Fruit fly (Drosophila melanogaster) whole organism, pupa: ENCODE data around the gene daed.
A peak's percentile ranks its signal among the peaks of the same experiment; 100 is the strongest.

Experiments used
- CG10348 ChIP-seq: fragments of 200-800 bp; sonication (Bioruptor generic); IDR thresholded peaks from 2 replicates; pipeline ENCODE4 v1.3.6; 2022; ENCODE audit warnings: missing biosample characterization, missing genetic modification characterization
- CG12605 ChIP-seq: fragments of 200-800 bp; sonication (Bioruptor generic); IDR thresholded peaks from 2 replicates; pipeline ENCODE4 v1.3.6; 2022; ENCODE audit warnings: missing biosample characterization, missing genetic modification characterization
- CG13204 ChIP-seq: fragments of 200-800 bp; sonication (Bioruptor generic); optimal IDR thresholded peaks from 2 replicates; lab custom pipeline; 2018; ENCODE audit warnings: missing biosample characterization, mild to moderate bottlenecking, missing genetic modification characterization, moderate library complexity
- CG14655 ChIP-seq: fragments of 200-800 bp; sonication (Bioruptor generic); optimal IDR thresholded peaks from 3 replicates; lab custom pipeline; 2017; ENCODE audit warnings: mild to moderate bottlenecking, missing biosample characterization, missing genetic modification reagents, missing genetic modification characterization
- CG15710 ChIP-seq: fragments of 200-800 bp; sonication (Bioruptor generic); optimal IDR thresholded peaks from 2 replicates; lab custom pipeline; 2018; ENCODE audit warnings: missing biosample characterization, mild to moderate bottlenecking, missing genetic modification characterization, moderate library complexity
- CG17806 ChIP-seq: fragments of 200-800 bp; sonication (Bioruptor generic); optimal IDR thresholded peaks from 2 replicates; lab custom pipeline; 2018; ENCODE audit warnings: missing biosample characterization, mild to moderate bottlenecking, missing genetic modification characterization, moderate library complexity
- CG32121 ChIP-seq: fragments of 200-800 bp; sonication (Bioruptor generic); IDR thresholded peaks from 2 replicates; pipeline ENCODE4 v1.3.6; 2022; ENCODE audit warnings: missing biosample characterization, missing genetic modification characterization
- CG34367 ChIP-seq: fragments of 200-800 bp; sonication (Bioruptor generic); optimal IDR thresholded peaks from 2 replicates; lab custom pipeline; 2018; ENCODE audit warnings: missing biosample characterization, mild to moderate bottlenecking, missing genetic modification characterization
- CG4496 ChIP-seq: fragments of 200-800 bp; sonication (Bioruptor generic); IDR thresholded peaks from 3 replicates; pipeline ENCODE4 v1.3.6; 2022; ENCODE audit warnings: missing biosample characterization, missing genetic modification characterization
- CG8159 ChIP-seq: fragments of 200-800 bp; sonication (Bioruptor generic); optimal IDR thresholded peaks from 3 replicates; lab custom pipeline; 2018; ENCODE audit warnings: missing biosample characterization, mild to moderate bottlenecking, missing genetic modification characterization, moderate library complexity
- CG8301 ChIP-seq: fragments of 200-800 bp; sonication (Bioruptor generic); optimal IDR thresholded peaks from 2 replicates; lab custom pipeline; 2018; ENCODE audit warnings: missing biosample characterization, mild to moderate bottlenecking, missing genetic modification characterization
- CG9948 ChIP-seq: fragments of 200-800 bp; sonication (Bioruptor generic); optimal IDR thresholded peaks from 2 replicates; lab custom pipeline; 2018; ENCODE audit warnings: missing biosample characterization, mild to moderate bottlenecking, missing genetic modification characterization, moderate library complexity
- D1 ChIP-seq: fragments of 200-800 bp; sonication (Bioruptor generic); optimal IDR thresholded peaks from 2 replicates; lab custom pipeline; 2018; ENCODE audit warnings: missing biosample characterization, mild to moderate bottlenecking, missing genetic modification characterization, moderate library complexity
- EcR ChIP-seq: fragments of 200-800 bp; sonication (Bioruptor generic); optimal IDR thresholded peaks from 3 replicates; lab custom pipeline; 2019; ENCODE audit warnings: missing biosample characterization, missing genetic modification characterization, mild to moderate bottlenecking, moderate library complexity, missing genetic modification reagents
- Ets98B ChIP-seq: fragments of 200-800 bp; sonication (Bioruptor generic); IDR thresholded peaks from 2 replicates; pipeline ENCODE4 v1.3.6; 2022; ENCODE audit warnings: missing biosample characterization, missing genetic modification characterization
- Pif1A ChIP-seq: fragments of 200-800 bp; sonication (Bioruptor generic); optimal IDR thresholded peaks from 3 replicates; lab custom pipeline; 2016; ENCODE audit warnings: missing biosample characterization, missing genetic modification characterization
- Pif1B ChIP-seq: fragments of 200-800 bp; sonication (Bioruptor generic); optimal IDR thresholded peaks from 3 replicates; lab custom pipeline; 2016; ENCODE audit warnings: missing biosample characterization, missing genetic modification characterization
- Snoo ChIP-seq: fragments of 200-800 bp; sonication (Bioruptor generic); optimal IDR thresholded peaks from 3 replicates; lab custom pipeline; 2017; ENCODE audit warnings: missing biosample characterization, mild to moderate bottlenecking, missing genetic modification characterization, inconsistent platforms
- fd96Ca ChIP-seq: fragments of 200-800 bp; sonication (Bioruptor generic); IDR thresholded peaks from 3 replicates; pipeline ENCODE4 v1.3.6; 2022; ENCODE audit warnings: missing biosample characterization, missing genetic modification characterization
- gl ChIP-seq: fragments of 200-800 bp; sonication (Bioruptor generic); optimal IDR thresholded peaks from 2 replicates; lab custom pipeline; 2018; ENCODE audit warnings: missing biosample characterization, mild to moderate bottlenecking, missing genetic modification characterization
- rn ChIP-seq: fragments of 200-800 bp; sonication (Bioruptor generic); IDR thresholded peaks from 2 replicates; pipeline ENCODE4 v1.3.6; 2022; ENCODE audit warnings: missing biosample characterization, missing genetic modification characterization

daed gene

DNA sequence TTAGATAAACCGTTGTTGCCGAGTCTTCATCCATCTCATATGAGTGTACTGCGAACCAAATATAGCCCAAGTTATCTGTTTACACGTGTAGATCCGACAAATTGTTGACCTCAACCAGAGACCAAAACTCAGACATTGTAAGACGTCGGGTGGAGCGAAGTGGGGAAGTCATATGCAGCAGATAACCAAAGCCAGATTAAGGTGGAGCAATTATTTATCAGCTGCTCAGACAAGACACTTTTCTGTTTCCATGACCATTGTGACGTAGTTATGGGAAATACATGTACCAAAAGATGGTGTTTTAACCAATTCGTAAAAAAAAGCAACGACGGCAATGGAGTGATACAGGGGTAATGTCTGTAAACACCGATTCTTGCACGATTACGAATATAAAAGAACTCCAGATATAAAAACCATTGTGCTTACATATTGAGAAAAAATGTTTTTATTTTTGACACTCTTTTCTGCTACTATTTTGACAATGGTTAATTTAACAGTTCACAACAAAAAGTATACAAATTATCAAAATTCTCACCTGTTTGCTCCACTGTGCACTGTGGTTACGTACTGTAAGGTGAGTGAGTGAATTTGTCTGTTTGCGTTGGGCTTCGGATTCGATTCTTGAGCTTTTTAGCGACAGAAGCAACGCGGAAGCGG is 38.7 kb downstream of the daed start:
- peak; percentile 42 for TF ChIP-seq CG9948 (tag; lab: Kevin White, UChicago)
- peak; percentile 75 for TF ChIP-seq Snoo (tag; lab: Kevin White, UChicago)
- peak; percentile 50 for TF ChIP-seq CG8301
- TF ChIP-seq CG17806 (tag; lab: Kevin White, UChicago): peak; percentile 41
- TF ChIP-seq CG14655: peak; percentile 58
- TF ChIP-seq CG4496 (GFP tag; lab: Robert Waterston, UW): peak; percentile 69; the same call in 2 of the 3 replicates
- no peak for TF ChIP-seq gl (tag; lab: Kevin White, UChicago)
- TF ChIP-seq CG13204: no peak
- TF ChIP-seq Ets98B (GFP tag; lab: Robert Waterston, UW): no peak
- TF ChIP-seq CG12605 (GFP tag; lab: Robert Waterston, UW): no peak
- TF ChIP-seq fd96Ca: no peak
- TF ChIP-seq CG15710: peak; percentile 45
- TF ChIP-seq Pif1B (GFP tag; lab: Kevin White, UChicago): peak; percentile 64
- TF ChIP-seq Pif1A (GFP tag; lab: Kevin White, UChicago): peak; percentile 68
- TF ChIP-seq CG32121: no peak
- peak; percentile 66 for TF ChIP-seq CG8159
- TF ChIP-seq CG34367 (tag; lab: Kevin White, UChicago): peak; percentile 41
- no peak for TF ChIP-seq CG10348 (GFP tag; lab: Robert Waterston, UW)
- no peak for TF ChIP-seq EcR (GFP tag; lab: Kevin White, UChicago)
- TF ChIP-seq D1 (tag; lab: Kevin White, UChicago): no peak
- TF ChIP-seq rn: peak; percentile 33; the same call in 1 of the 2 replicates

DNA sequence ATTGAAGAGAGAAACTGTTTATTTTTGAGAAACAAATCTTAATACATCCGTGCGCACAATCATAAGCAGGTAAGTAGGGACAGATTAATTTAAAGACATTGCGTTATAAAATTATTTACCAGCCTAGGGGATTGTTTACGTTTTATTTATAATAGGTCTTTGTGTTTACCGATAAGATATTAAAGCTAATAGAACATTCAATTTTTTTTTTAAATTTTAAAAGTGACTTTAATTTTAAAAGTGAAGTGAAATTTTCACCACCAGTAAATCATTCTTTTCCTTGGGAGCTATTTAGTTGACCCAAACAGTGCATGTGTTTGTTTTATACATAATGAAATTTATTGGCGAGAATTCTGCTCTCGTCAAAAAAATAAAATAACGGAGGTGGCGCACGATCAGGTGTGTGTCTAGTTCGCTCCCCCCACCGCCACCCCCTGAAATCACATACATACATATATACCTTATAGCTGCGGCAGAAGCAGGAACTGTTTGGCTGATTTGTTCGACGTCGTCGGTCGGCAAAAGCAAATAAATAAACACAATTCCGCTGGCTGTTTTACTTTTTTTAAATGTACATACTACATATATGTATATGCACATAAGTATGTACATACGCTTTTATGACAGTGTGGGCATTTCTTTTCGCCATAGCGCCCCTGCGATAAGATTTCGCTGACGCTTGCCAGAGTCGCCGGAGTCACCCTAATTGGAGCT is 40.0 kb downstream of the daed start:
- TF ChIP-seq CG12605 (GFP tag; lab: Robert Waterston, UW) (peak; percentile 73), CG8301 (peak; percentile 46), Ets98B (GFP tag; lab: Robert Waterston, UW) (peak; percentile 23; the same call in 1 of the 2 replicates), Pif1B (GFP tag; lab: Kevin White, UChicago) (peak; percentile 60), fd96Ca (peak; percentile 17; the same call in 1 of the 3 replicates), CG32121 (peak; percentile 45), rn (no peak), CG4496 (GFP tag; lab: Robert Waterston, UW) (peak; percentile 44; the same call in 2 of the 3 replicates), CG9948 (tag; lab: Kevin White, UChicago) (peak; percentile 46), CG15710 (peak; percentile 52), CG8159 (peak; percentile 73), D1 (tag; lab: Kevin White, UChicago) (peak; percentile 49), Pif1A (GFP tag; lab: Kevin White, UChicago) (peak; percentile 53), gl (tag; lab: Kevin White, UChicago) (peak; percentile 56), EcR (GFP tag; lab: Kevin White, UChicago) (no peak), CG17806 (tag; lab: Kevin White, UChicago) (peak; percentile 33), CG13204 (peak; percentile 60), CG10348 (GFP tag; lab: Robert Waterston, UW) (no peak), CG34367 (tag; lab: Kevin White, UChicago) (peak; percentile 38), CG14655 (peak; percentile 63), Snoo (tag; lab: Kevin White, UChicago) (peak; percentile 20)

dm6 chr2L:2175090-2175830 is 40.9 kb downstream of the daed start:
- peak; percentile 15 for TF ChIP-seq CG8159
- TF ChIP-seq Pif1A (GFP tag; lab: Kevin White, UChicago): peak; percentile 19
- peak; percentile 94 for TF ChIP-seq EcR (GFP tag; lab: Kevin White, UChicago)
- no peak for TF ChIP-seq CG10348 (GFP tag; lab: Robert Waterston, UW)
- TF ChIP-seq Ets98B (GFP tag; lab: Robert Waterston, UW): no peak; the same call in 1 of the 2 replicates
- peak; percentile 32 for TF ChIP-seq CG17806 (tag; lab: Kevin White, UChicago)
- no peak for TF ChIP-seq CG34367 (tag; lab: Kevin White, UChicago)
- TF ChIP-seq CG9948 (tag; lab: Kevin White, UChicago): peak; percentile 46
- no peak for TF ChIP-seq CG8301
- TF ChIP-seq fd96Ca: 0 out of 3 replicates have a peak, but pooled peaks have one; percentile 26
- TF ChIP-seq gl (tag; lab: Kevin White, UChicago): no peak
- peak; percentile 37; the same call in 1 of the 2 replicates for TF ChIP-seq CG32121
- TF ChIP-seq rn: 0 out of 2 replicates have a peak, but pooled peaks have one; percentile 49
- no peak for TF ChIP-seq D1 (tag; lab: Kevin White, UChicago)
- TF ChIP-seq CG13204: peak; percentile 86
- TF ChIP-seq CG12605 (GFP tag; lab: Robert Waterston, UW): peak; percentile 46
- TF ChIP-seq CG4496 (GFP tag; lab: Robert Waterston, UW): peak; percentile 49; the same call in 2 of the 3 replicates
- TF ChIP-seq CG14655: peak; percentile 23
- peak; percentile 3 for TF ChIP-seq Snoo (tag; lab: Kevin White, UChicago)
- peak; percentile 35 for TF ChIP-seq CG15710
- TF ChIP-seq Pif1B (GFP tag; lab: Kevin White, UChicago): peak; percentile 58

DNA sequence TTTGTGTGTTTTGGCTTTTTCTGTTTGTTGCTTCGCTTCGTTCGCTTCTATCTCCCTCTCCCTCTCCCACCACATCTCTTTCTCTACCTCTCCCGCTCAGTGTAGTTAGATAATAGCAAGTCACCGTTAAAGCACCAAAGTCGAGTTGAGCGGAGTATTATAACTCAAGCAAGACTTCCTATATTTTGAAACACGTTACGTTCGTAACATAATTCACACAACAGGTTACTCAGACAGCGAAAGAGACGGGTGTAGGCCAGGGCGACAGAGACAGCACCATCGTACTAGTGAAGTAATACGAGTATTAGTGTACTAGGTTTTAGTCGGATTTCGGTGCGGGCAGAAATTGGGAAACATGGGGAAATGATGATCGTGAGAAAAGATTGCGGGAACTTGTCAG is 42.5 kb downstream of the daed start:
- TF ChIP-seq gl (tag; lab: Kevin White, UChicago): no peak
- TF ChIP-seq EcR (GFP tag; lab: Kevin White, UChicago): no peak
- no peak for TF ChIP-seq rn
- no peak for TF ChIP-seq D1 (tag; lab: Kevin White, UChicago)
- no peak for TF ChIP-seq Pif1B (GFP tag; lab: Kevin White, UChicago)
- no peak for TF ChIP-seq Pif1A (GFP tag; lab: Kevin White, UChicago)
